Fruit fly (Drosophila melanogaster) whole organism, embryonic: ENCODE results near the gene CG14153.

Experiments used
- CG10209 ChIP-seq: fragments of 200-800 bp; sonication (Bioruptor generic); optimal IDR thresholded peaks from 3 replicates; lab custom pipeline; 2017; ENCODE audit warnings: missing biosample characterization, mild to moderate bottlenecking, missing genetic modification characterization, missing genetic modification reagents
- CG10543 ChIP-seq: fragments of 200-800 bp; sonication (Bioruptor generic); optimal IDR thresholded peaks from 3 replicates; lab custom pipeline; 2017; ENCODE audit warnings: missing biosample characterization, mild to moderate bottlenecking, missing genetic modification characterization, moderate library complexity
- CG11085 ChIP-seq: fragments of 200-800 bp; sonication (Bioruptor generic); IDR thresholded peaks from 2 replicates; pipeline ENCODE4 v1.3.6; 2022; ENCODE audit warnings: missing biosample characterization, missing genetic modification characterization
- CG12236 ChIP-seq: fragments of 200-800 bp; sonication (Bioruptor generic); optimal IDR thresholded peaks from 2 replicates; lab custom pipeline; 2016; ENCODE audit warnings: missing biosample characterization, missing genetic modification characterization
- CG14014 ChIP-seq: fragments of 200-800 bp; sonication (Bioruptor generic); IDR thresholded peaks from 2 replicates; pipeline ENCODE4 v1.3.6; 2022; ENCODE audit warnings: missing biosample characterization, missing genetic modification characterization
- CG15601 ChIP-seq: fragments of 200-800 bp; sonication (Bioruptor generic); optimal IDR thresholded peaks from 3 replicates; lab custom pipeline; 2019; ENCODE audit warnings: missing biosample characterization, mild to moderate bottlenecking, missing genetic modification characterization, moderate library complexity
- CG15696 ChIP-seq: fragments of 200-800 bp; sonication (Bioruptor generic); optimal IDR thresholded peaks from 2 replicates; lab custom pipeline; 2019; ENCODE audit warnings: missing biosample characterization, mild to moderate bottlenecking, missing genetic modification characterization, moderate library complexity
- CG17328 ChIP-seq: fragments of 200-800 bp; sonication (Bioruptor generic); IDR thresholded peaks from 2 replicates; pipeline ENCODE4 v1.3.6; 2022; ENCODE audit warnings: missing biosample characterization, missing genetic modification characterization
- CG18476 ChIP-seq: fragments of 200-800 bp; sonication (Bioruptor generic); optimal IDR thresholded peaks from 2 replicates; lab custom pipeline; 2016; ENCODE audit warnings: missing biosample characterization, mild to moderate bottlenecking, missing genetic modification characterization
- CG2116 ChIP-seq: fragments of 200-800 bp; sonication (Bioruptor generic); optimal IDR thresholded peaks from 3 replicates; lab custom pipeline; 2018; ENCODE audit warnings: missing biosample characterization, mild to moderate bottlenecking, missing genetic modification characterization
- CG31365 ChIP-seq: fragments of 200-800 bp; sonication (Bioruptor generic); optimal IDR thresholded peaks from 2 replicates; lab custom pipeline; 2018; ENCODE audit warnings: missing biosample characterization, mild to moderate bottlenecking, missing genetic modification characterization
- CG31388 ChIP-seq: fragments of 200-800 bp; sonication (Bioruptor generic); optimal IDR thresholded peaks from 2 replicates; lab custom pipeline; 2016; ENCODE audit warnings: missing biosample characterization, missing genetic modification characterization
- CG3163 ChIP-seq: fragments of 200-800 bp; sonication (Bioruptor generic); optimal IDR thresholded peaks from 3 replicates; lab custom pipeline; 2016; ENCODE audit warnings: missing biosample characterization, missing genetic modification characterization
- CG33213 ChIP-seq: fragments of 200-800 bp; sonication (Bioruptor generic); optimal IDR thresholded peaks from 3 replicates; lab custom pipeline; 2016; ENCODE audit warnings: missing biosample characterization, missing genetic modification characterization
- CG3995 ChIP-seq: fragments of 200-800 bp; sonication (Bioruptor generic); optimal IDR thresholded peaks from 3 replicates; lab custom pipeline; 2016; ENCODE audit warnings: missing biosample characterization, missing genetic modification characterization
- CG7987 ChIP-seq: fragments of 200-800 bp; sonication (Bioruptor generic); optimal IDR thresholded peaks from 2 replicates; lab custom pipeline; 2018; ENCODE audit warnings: missing biosample characterization, mild to moderate bottlenecking, missing genetic modification characterization, moderate library complexity
- CG9437 ChIP-seq: fragments of 200-800 bp; sonication (Bioruptor generic); optimal IDR thresholded peaks from 2 replicates; lab custom pipeline; 2018; ENCODE audit warnings: missing biosample characterization, mild to moderate bottlenecking, missing genetic modification characterization
- CG9727 ChIP-seq: fragments of 200-800 bp; sonication (Bioruptor generic); optimal IDR thresholded peaks from 3 replicates; lab custom pipeline; 2017; ENCODE audit warnings: missing biosample characterization, mild to moderate bottlenecking, missing genetic modification characterization
- CG9876 ChIP-seq: fragments of 200-800 bp; sonication (Bioruptor generic); optimal IDR thresholded peaks from 2 replicates; lab custom pipeline; 2016; ENCODE audit warnings: missing biosample characterization, missing genetic modification characterization
- CHES-1-like ChIP-seq: fragments of 200-800 bp; sonication (Bioruptor generic); optimal IDR thresholded peaks from 2 replicates; lab custom pipeline; 2016; ENCODE audit warnings: missing biosample characterization, missing genetic modification characterization
- CkIIα-i1 ChIP-seq: fragments of 200-800 bp; sonication (Bioruptor generic); IDR thresholded peaks from 2 replicates; pipeline ENCODE4 v1.3.6; 2022; ENCODE audit warnings: missing biosample characterization, missing genetic modification characterization
- CoRest ChIP-seq: fragments of 200-800 bp; sonication (Bioruptor generic); optimal IDR thresholded peaks from 3 replicates; lab custom pipeline; 2018; ENCODE audit warnings: missing biosample characterization, mild to moderate bottlenecking, missing genetic modification characterization, moderate library complexity
- D19A ChIP-seq: fragments of 200-800 bp; optimal IDR thresholded peaks from 3 replicates; lab custom pipeline; 2019; ENCODE audit warnings: missing biosample characterization, mild to moderate bottlenecking, missing genetic modification characterization, moderate library complexity
- Dip2 ChIP-seq: fragments of 200-800 bp; sonication (Bioruptor generic); IDR thresholded peaks from 2 replicates; pipeline ENCODE4 v1.3.6; 2022; ENCODE audit warnings: missing biosample characterization, missing genetic modification characterization
- Dp ChIP-seq: fragments of 200-800 bp; sonication (Bioruptor generic); optimal IDR thresholded peaks from 2 replicates; lab custom pipeline; 2018; ENCODE audit warnings: missing biosample characterization, mild to moderate bottlenecking, missing genetic modification characterization, moderate library complexity
- Ets65A ChIP-seq: fragments of 200-800 bp; sonication (Bioruptor generic); peaks from one replicate; lab custom pipeline; 2016; ENCODE audit warnings: missing biosample characterization, missing genetic modification characterization
- H2.0 ChIP-seq: fragments of 200-800 bp; sonication (Bioruptor generic); IDR thresholded peaks from 2 replicates; pipeline ENCODE4 v1.3.6; 2022; ENCODE audit warnings: missing biosample characterization, missing genetic modification characterization
- Mad ChIP-seq: fragments of 200-800 bp; sonication (Bioruptor generic); optimal IDR thresholded peaks from 2 replicates; lab custom pipeline; 2016; ENCODE audit warnings: missing biosample characterization, missing genetic modification characterization
- Myb ChIP-seq: fragments of 200-800 bp; sonication (Bioruptor generic); optimal IDR thresholded peaks from 2 replicates; lab custom pipeline; 2016; ENCODE audit warnings: missing biosample characterization, missing genetic modification characterization
- NFAT ChIP-seq: fragments of 200-800 bp; sonication (Bioruptor generic); IDR thresholded peaks from 2 replicates; pipeline ENCODE4 v1.3.6; 2022; ENCODE audit warnings: missing biosample characterization, missing genetic modification characterization
- Oli ChIP-seq: fragments of 200-800 bp; sonication (Bioruptor generic); optimal IDR thresholded peaks from 2 replicates; lab custom pipeline; 2018; ENCODE audit warnings: missing biosample characterization, mild to moderate bottlenecking, missing genetic modification characterization, moderate library complexity
- Six4 ChIP-seq: fragments of 200-800 bp; sonication (Bioruptor generic); optimal IDR thresholded peaks from 2 replicates; lab custom pipeline; 2016; ENCODE audit warnings: missing biosample characterization, missing genetic modification characterization
- Tbp ChIP-seq: fragments of >200 bp; optimal IDR thresholded peaks from 2 replicates; lab custom pipeline; 2018; ENCODE audit warnings: missing biosample characterization, missing genetic modification characterization
- Xbp1 ChIP-seq: fragments of 200-800 bp; sonication (Bioruptor generic); optimal IDR thresholded peaks from 3 replicates; lab custom pipeline; 2016; ENCODE audit warnings: missing biosample characterization, mild to moderate bottlenecking, missing genetic modification characterization
- ab ChIP-seq: fragments of 200-800 bp; sonication (Bioruptor generic); optimal IDR thresholded peaks from 2 replicates; lab custom pipeline; 2016; ENCODE audit warnings: missing biosample characterization, missing genetic modification characterization
- ac ChIP-seq: fragments of 200-800 bp; sonication (Bioruptor generic); optimal IDR thresholded peaks from 3 replicates; lab custom pipeline; 2017; ENCODE audit warnings: missing biosample characterization, mild to moderate bottlenecking, missing genetic modification characterization
- bcd ChIP-seq: fragments of 200-800 bp; sonication (Bioruptor generic); optimal IDR thresholded peaks from 2 replicates; lab custom pipeline; 2017; ENCODE audit warnings: missing biosample characterization, mild to moderate bottlenecking, missing genetic modification characterization
- bigmax ChIP-seq: fragments of 200-800 bp; sonication (Bioruptor generic); optimal IDR thresholded peaks from 2 replicates; lab custom pipeline; 2018; ENCODE audit warnings: missing biosample characterization, mild to moderate bottlenecking, missing genetic modification characterization
- btn ChIP-seq: fragments of 200-800 bp; sonication (Bioruptor generic); optimal IDR thresholded peaks from 2 replicates; lab custom pipeline; 2016; ENCODE audit warnings: missing biosample characterization, missing genetic modification characterization
- cas ChIP-seq: fragments of 200-800 bp; sonication (Bioruptor generic); IDR thresholded peaks from 2 replicates; pipeline ENCODE4 v1.3.6; 2022; ENCODE audit warnings: missing biosample characterization, missing genetic modification characterization
- cg ChIP-seq: fragments of 200-800 bp; sonication (Bioruptor generic); optimal IDR thresholded peaks from 3 replicates; lab custom pipeline; 2019; ENCODE audit warnings: missing biosample characterization, mild to moderate bottlenecking, missing genetic modification characterization, moderate library complexity
- ci ChIP-seq: fragments of 200-800 bp; sonication (Bioruptor generic); IDR thresholded peaks from 3 replicates; pipeline ENCODE4 v1.3.6; 2022; ENCODE audit warnings: missing biosample characterization, missing genetic modification characterization
- gcm ChIP-seq: fragments of 200-800 bp; sonication (Bioruptor generic); optimal IDR thresholded peaks from 2 replicates; lab custom pipeline; 2019; ENCODE audit warnings: missing biosample characterization, mild to moderate bottlenecking, missing genetic modification characterization, moderate library complexity
- gsb ChIP-seq: fragments of 200-800 bp; sonication (Bioruptor generic); IDR thresholded peaks from 2 replicates; pipeline ENCODE4 v1.3.6; 2022; ENCODE audit warnings: missing biosample characterization, missing genetic modification characterization
- kah ChIP-seq: fragments of 200-800 bp; sonication (Bioruptor generic); optimal IDR thresholded peaks from 2 replicates; lab custom pipeline; 2018; ENCODE audit warnings: missing biosample characterization, mild to moderate bottlenecking, missing genetic modification characterization
- mam ChIP-seq: fragments of 200-800 bp; sonication (Bioruptor generic); optimal IDR thresholded peaks from 3 replicates; lab custom pipeline; 2016; ENCODE audit warnings: missing biosample characterization, missing genetic modification characterization
- odd ChIP-seq: fragments of 200-800 bp; sonication (Bioruptor generic); optimal IDR thresholded peaks from 2 replicates; lab custom pipeline; 2017; ENCODE audit warnings: missing biosample characterization, mild to moderate bottlenecking, missing genetic modification characterization
- org-1 ChIP-seq: fragments of 200-800 bp; sonication (Bioruptor generic); optimal IDR thresholded peaks from 2 replicates; lab custom pipeline; 2017; ENCODE audit warnings: missing biosample characterization, missing genetic modification characterization
- p53 ChIP-seq: fragments of 200-800 bp; sonication (Bioruptor generic); optimal IDR thresholded peaks from 2 replicates; lab custom pipeline; 2016; ENCODE audit warnings: missing biosample characterization, missing genetic modification characterization
- repo ChIP-seq: fragments of 200-800 bp; sonication (Bioruptor generic); optimal IDR thresholded peaks from 2 replicates; lab custom pipeline; 2016; ENCODE audit warnings: missing biosample characterization, missing genetic modification characterization
- slou ChIP-seq: fragments of 200-800 bp; sonication (Bioruptor generic); optimal IDR thresholded peaks from 3 replicates; lab custom pipeline; 2016; ENCODE audit warnings: missing biosample characterization, missing genetic modification characterization
- tio ChIP-seq: fragments of 200-800 bp; sonication (Bioruptor generic); optimal IDR thresholded peaks from 2 replicates; lab custom pipeline; 2017; ENCODE audit warnings: missing biosample characterization, missing genetic modification characterization, inconsistent platforms
- vfl ChIP-seq: fragments of 200-800 bp; sonication (Bioruptor generic); optimal IDR thresholded peaks from 2 replicates; lab custom pipeline; 2016; ENCODE audit warnings: missing biosample characterization, missing genetic modification characterization

CG14153 gene

dm6 chr3L:10679711-10680154 is 36.4 kb downstream of the CG14153 start (continued):
- TF ChIP-seq CG3995 (GFP tag; lab: Kevin White, UChicago), result no peak
- no peak for TF ChIP-seq Oli
- TF ChIP-seq bigmax (GFP tag; lab: Kevin White, UChicago), result no peak
- TF ChIP-seq CG10543, result peak; percentile 62
- TF ChIP-seq slou, result no peak
- TF ChIP-seq btn (GFP tag; lab: Kevin White, UChicago), result no peak
- no peak for TF ChIP-seq p53 (GFP tag; lab: Kevin White, UChicago)
- TF ChIP-seq ci (GFP tag; lab: Robert Waterston, UW), result 0 out of 3 replicates have a peak, but pooled peaks have one; percentile 32
- peak; percentile 57 for TF ChIP-seq CHES-1-like (GFP tag; lab: Kevin White, UChicago)
- TF ChIP-seq CG31365 (tag; lab: Kevin White, UChicago), result no peak
- TF ChIP-seq Tbp (GFP tag; lab: Kevin White, UChicago), result no peak
- TF ChIP-seq D19A, result no peak
- TF ChIP-seq Myb (GFP tag; lab: Kevin White, UChicago), result no peak
- TF ChIP-seq gcm (GFP tag; lab: Kevin White, UChicago), result no peak
- peak; percentile 24 for TF ChIP-seq org-1 (GFP tag; lab: Kevin White, UChicago)
- no peak for TF ChIP-seq H2.0 (GFP tag; lab: Robert Waterston, UW)
- TF ChIP-seq CG33213, result no peak
- TF ChIP-seq CoRest, result peak; percentile 4
- TF ChIP-seq ac (GFP tag; lab: Kevin White, UChicago), result no peak
- no peak for TF ChIP-seq CG2116 (GFP tag; lab: Kevin White, UChicago)
- TF ChIP-seq CG31388 (GFP tag; lab: Kevin White, UChicago), result no peak
- no peak for TF ChIP-seq CG18476 (GFP tag; lab: Kevin White, UChicago)
- no peak for TF ChIP-seq Six4 (GFP tag; lab: Kevin White, UChicago)
- no peak for TF ChIP-seq cas (GFP tag; lab: Robert Waterston, UW)
- no peak for TF ChIP-seq Ets65A (GFP tag; lab: Kevin White, UChicago)
- no peak for TF ChIP-seq CG10209 (GFP tag; lab: Kevin White, UChicago)
- TF ChIP-seq tio (GFP tag; lab: Kevin White, UChicago), result no peak
- TF ChIP-seq Xbp1 (GFP tag; lab: Kevin White, UChicago), result no peak
- TF ChIP-seq CG3163, result no peak
- TF ChIP-seq CG14014 (GFP tag; lab: Robert Waterston, UW), result 0 out of 2 replicates have a peak, but pooled peaks have one; percentile 6
- TF ChIP-seq CkIIα-i1, result no peak
- no peak for TF ChIP-seq CG15601
- no peak for TF ChIP-seq CG11085
- no peak for TF ChIP-seq CG9437 (GFP tag; lab: Kevin White, UChicago)
- TF ChIP-seq ab, result no peak
- peak; percentile 49 for TF ChIP-seq odd (GFP tag; lab: Kevin White, UChicago)
- peak; percentile 37 for TF ChIP-seq CG7987 (GFP tag; lab: Kevin White, UChicago)
- TF ChIP-seq mam (GFP tag; lab: Kevin White, UChicago), result peak; percentile 18
- no peak for TF ChIP-seq repo (GFP tag; lab: Kevin White, UChicago)
- no peak for TF ChIP-seq Mad
- TF ChIP-seq Dp (GFP tag; lab: Kevin White, UChicago), result no peak
- TF ChIP-seq CG9876, result no peak
- peak; percentile 36 for TF ChIP-seq CG9727 (GFP tag; lab: Kevin White, UChicago)
- TF ChIP-seq cg, result no peak
- no peak for TF ChIP-seq CG15696 (tag; lab: Kevin White, UChicago)
- no peak for TF ChIP-seq NFAT (GFP tag; lab: Robert Waterston, UW)
- TF ChIP-seq CG17328 (GFP tag; lab: Robert Waterston, UW), result no peak
- no peak for TF ChIP-seq CG12236 (GFP tag; lab: Kevin White, UChicago)
- TF ChIP-seq bcd (GFP tag; lab: Kevin White, UChicago), result peak; percentile 7
- TF ChIP-seq gsb (GFP tag; lab: Robert Waterston, UW), result no peak
- no peak for TF ChIP-seq Dip2 (GFP tag; lab: Robert Waterston, UW)
- TF ChIP-seq vfl, result no peak
- no peak for TF ChIP-seq kah (GFP tag; lab: Kevin White, UChicago)
